8 worm cellular contexts compared by ENCODE assay signal in the genomic region with DNA sequence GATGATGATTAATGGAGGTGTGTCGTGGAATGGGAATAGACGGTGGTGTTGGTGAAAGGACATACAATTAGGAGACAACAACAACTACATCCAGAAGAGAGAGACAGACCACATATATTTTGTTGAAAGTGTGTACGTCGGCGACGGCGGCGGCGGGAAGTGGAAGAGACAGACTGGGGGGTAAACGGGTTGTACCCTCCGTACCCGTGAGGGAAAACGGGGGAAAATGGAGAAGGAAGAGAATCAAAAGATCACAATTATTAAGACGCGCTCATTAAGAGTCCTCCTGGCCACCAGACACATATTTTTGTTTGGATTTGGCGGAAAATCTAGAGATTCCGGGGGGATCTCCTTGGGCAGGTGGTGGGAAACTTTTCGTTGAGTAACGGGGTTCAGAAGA.
A peak's percentile ranks its signal among the peaks of the same experiment; 100 is the strongest.
TF ChIP-seq lines count a peak whose summit lies in the region.

No protein-coding gene starts in this region.

TF ChIP-seq in whole organism, L1 larva, 84 proteins besides CTCF, POLR2A, EP300 and RAD21:
- TF ChIP-seq efl-1 (optimal IDR thresholded peaks at IDR 0.05; lab: Kevin White, UChicago) (no peak), efl-1 (GFP tag; optimal IDR thresholded peaks at IDR 0.05 in 1 of 2; lab: Kevin White, UChicago) (peak in 1 of 2 experiments; percentile 82), blmp-1 (tag; optimal IDR thresholded peaks at IDR 0.05; lab: Kevin White, UChicago) (peak; percentile 65), irx-1 (tag; optimal IDR thresholded peaks at IDR 0.05; lab: Kevin White, UChicago) (no peak), snu-23 (GFP tag; optimal IDR thresholded peaks at IDR 0.05; lab: Kevin White, UChicago) (no peak), efl-3 (GFP tag; optimal IDR thresholded peaks at IDR 0.05; lab: Kevin White, UChicago) (no peak), aly-2 (tag; optimal IDR thresholded peaks at IDR 0.05; lab: Kevin White, UChicago) (no peak), lin-14 (GFP tag; optimal IDR thresholded peaks at IDR 0.05; lab: Kevin White, UChicago) (peak; percentile 25), nhr-85 (tag; lab: Kevin White, UChicago) (no peak), pag-3 (tag; optimal IDR thresholded peaks at IDR 0.05; lab: Kevin White, UChicago; ENCODE audit: borderline replicate concordance, insufficient read depth) (no peak)

TF ChIP-seq in whole organism, L3 larva, 47 proteins besides CTCF, POLR2A, EP300 and RAD21:
- TF ChIP-seq unc-39 (tag; optimal IDR thresholded peaks at IDR 0.05; lab: Kevin White, UChicago) (no peak), nhr-77 (tag; optimal IDR thresholded peaks at IDR 0.05; lab: Kevin White, UChicago) (no peak), lin-39 (tag; optimal IDR thresholded peaks at IDR 0.05; lab: Kevin White, UChicago) (peak; percentile 17), nhr-43 (tag; optimal IDR thresholded peaks at IDR 0.05; lab: Kevin White, UChicago; ENCODE audit: poor library complexity, severe bottlenecking) (peak; percentile 11)

TF ChIP-seq in whole organism, L4 larva, 104 proteins besides CTCF, POLR2A, EP300 and RAD21:
- TF ChIP-seq D1046.2 (GFP tag; IDR thresholded peaks at IDR 0.05; lab: Robert Waterston, UW) (peak; percentile 63; the same call in 1 of the 2 replicates), nhr-77 (tag; optimal IDR thresholded peaks at IDR 0.05; lab: Kevin White, UChicago) (no peak), sdz-12 (GFP tag; optimal IDR thresholded peaks at IDR 0.05; lab: Kevin White, UChicago) (no peak), daf-16 (GFP tag; optimal IDR thresholded peaks at IDR 0.05; lab: Kevin White, UChicago) (peak in 1 of 2 experiments; percentile 28), daf-16 (tag; optimal IDR thresholded peaks at IDR 0.05; lab: Kevin White, UChicago) (no peak), nhr-28 (tag; optimal IDR thresholded peaks at IDR 0.05; lab: Kevin White, UChicago) (peak; percentile 22), Y75B8A.6 (GFP tag; IDR thresholded peaks at IDR 0.05; lab: Robert Waterston, UW) (no peak), nhr-42 (GFP tag; IDR thresholded peaks at IDR 0.05; lab: Robert Waterston, UW) (0 out of 2 replicates have a peak, but pooled peaks have one; percentile 21), unc-130 (GFP tag; optimal IDR thresholded peaks at IDR 0.05; lab: Kevin White, UChicago) (no peak)

TF ChIP-seq in whole organism, early embryonic, 17 proteins besides CTCF, POLR2A, EP300 and RAD21:
- TF ChIP-seq hmg-4 (GFP tag; optimal IDR thresholded peaks at IDR 0.05; lab: Kevin White, UChicago) (peak; percentile 14), ama-1 (optimal IDR thresholded peaks at IDR 0.05; lab: Kevin White, UChicago) (no peak)

TF ChIP-seq in whole organism, late embryonic, 69 proteins besides CTCF, POLR2A, EP300 and RAD21 (continues in another document):
- TF ChIP-seq tbx-2 (tag; optimal IDR thresholded peaks at IDR 0.05; lab: Kevin White, UChicago) (no peak), fax-1 (tag; optimal IDR thresholded peaks at IDR 0.05; lab: Kevin White, UChicago) (no peak), fkh-10 (GFP tag; optimal IDR thresholded peaks at IDR 0.05; lab: Kevin White, UChicago) (no peak), ceh-31 (tag; optimal IDR thresholded peaks at IDR 0.05; lab: Kevin White, UChicago) (peak; percentile 34), pha-4 (tag; optimal IDR thresholded peaks at IDR 0.05; lab: Kevin White, UChicago) (no peak), pat-9 (tag; optimal IDR thresholded peaks at IDR 0.05; lab: Kevin White, UChicago) (no peak), hlh-30 (tag; optimal IDR thresholded peaks at IDR 0.05; lab: Kevin White, UChicago; ENCODE audit: insufficient read depth) (no peak), fkh-6 (tag; optimal IDR thresholded peaks at IDR 0.05; lab: Kevin White, UChicago) (no peak), ceh-18 (tag; optimal IDR thresholded peaks at IDR 0.05; lab: Kevin White, UChicago) (peak; percentile 21), nhr-232 (tag; optimal IDR thresholded peaks at IDR 0.05; lab: Kevin White, UChicago) (no peak), lim-6 (tag; optimal IDR thresholded peaks at IDR 0.05; lab: Kevin White, UChicago) (no peak), madf-2 (tag; optimal IDR thresholded peaks at IDR 0.05; lab: Kevin White, UChicago) (no peak), hlh-13 (GFP tag; optimal IDR thresholded peaks at IDR 0.05; lab: Kevin White, UChicago) (no peak), ceh-34 (tag; optimal IDR thresholded peaks at IDR 0.05; lab: Kevin White, UChicago) (peak; percentile 47), hlh-8 (tag; optimal IDR thresholded peaks at IDR 0.05; lab: Kevin White, UChicago) (no peak), ttx-3 (tag; optimal IDR thresholded peaks at IDR 0.05; lab: Kevin White, UChicago) (no peak), ama-1 (optimal IDR thresholded peaks at IDR 0.05; lab: Kevin White, UChicago) (no peak)

TF ChIP-seq in whole organism, midembryonic, 9 proteins besides CTCF, POLR2A, EP300 and RAD21:
- TF ChIP-seq med-1 (GFP tag; optimal IDR thresholded peaks at IDR 0.05; lab: Kevin White, UChicago; ENCODE audit: insufficient read depth) = no peak
- no peak for TF ChIP-seq cog-1 (tag; optimal IDR thresholded peaks at IDR 0.05; lab: Kevin White, UChicago)
- TF ChIP-seq ztf-29 (GFP tag; IDR thresholded peaks at IDR 0.05; lab: Robert Waterston, UW) = no peak
- TF ChIP-seq klf-2 (GFP tag; conservative IDR thresholded peaks at IDR 0.05; lab: Robert Waterston, UW) = no peak
- 0 out of 2 replicates have a peak, but pooled peaks have one; percentile 57 for TF ChIP-seq flt-1 (GFP tag; IDR thresholded peaks at IDR 0.05; lab: Robert Waterston, UW)
- no peak for TF ChIP-seq ref-1 (GFP tag; conservative IDR thresholded peaks at IDR 0.05; lab: Robert Waterston, UW)

TF ChIP-seq in whole organism, mixed stage, embryonic, 35 proteins besides CTCF, POLR2A, EP300 and RAD21:
- TF ChIP-seq blmp-1 (tag; optimal IDR thresholded peaks at IDR 0.05; lab: Kevin White, UChicago) (peak; percentile 33), nhr-76 (tag; optimal IDR thresholded peaks at IDR 0.05; lab: Kevin White, UChicago) (no peak), hlh-1 (tag; optimal IDR thresholded peaks at IDR 0.05; lab: Kevin White, UChicago) (peak; percentile 5)

TF ChIP-seq in whole organism, young adult, 124 proteins besides CTCF, POLR2A, EP300 and RAD21:
- 0 out of 2 replicates have a peak, but pooled peaks have one; percentile 40 for TF ChIP-seq zfh-2 (GFP tag; conservative IDR thresholded peaks at IDR 0.05; lab: Robert Waterston, UW)
- TF ChIP-seq rpc-1 (optimal IDR thresholded peaks at IDR 0.05; lab: Kevin White, UChicago) = no peak
- TF ChIP-seq rpc-1 (tag; optimal IDR thresholded peaks at IDR 0.05; lab: Kevin White, UChicago) = no peak
- no peak for TF ChIP-seq tbp1 (GFP tag; optimal IDR thresholded peaks at IDR 0.05; lab: Kevin White, UChicago)
- no peak for TF ChIP-seq lin-26 (GFP tag; IDR thresholded peaks at IDR 0.05; lab: Robert Waterston, UW)
- TF ChIP-seq bed-2 (GFP tag; IDR thresholded peaks at IDR 0.05; lab: Robert Waterston, UW) = no peak
TF ChIP-seq in whole organism, young adult: peak in this region for 1.
